Fruit fly (Drosophila melanogaster): Measurements from ENCODE around the gene CG10063.

Gene CG10063

DNA sequence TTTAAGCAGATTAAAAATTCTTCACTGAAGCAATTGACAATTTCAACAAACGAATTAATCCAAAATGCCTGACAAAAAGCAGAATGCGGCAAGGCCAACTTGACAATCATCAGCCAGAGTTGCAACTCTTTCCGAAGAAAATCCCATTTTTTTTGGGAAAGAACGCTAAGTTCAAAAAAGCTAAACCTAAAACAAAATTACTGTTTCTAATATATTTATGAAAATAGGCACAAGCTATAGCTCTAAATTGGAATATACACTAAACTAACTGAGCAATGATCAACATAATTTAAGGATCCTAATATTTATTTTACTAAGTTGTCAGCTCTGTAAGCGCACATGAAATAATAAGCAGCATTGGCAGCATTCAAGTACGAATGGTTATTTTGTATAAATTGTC lies at the start of gene CG10063:
Gene CG10063 (minus strand): TSS at position 101 of the 400 bp plus-strand sequence.
- no peak for TF ChIP-seq noc (tag; optimal IDR thresholded peaks at IDR 0.05)

DNA sequence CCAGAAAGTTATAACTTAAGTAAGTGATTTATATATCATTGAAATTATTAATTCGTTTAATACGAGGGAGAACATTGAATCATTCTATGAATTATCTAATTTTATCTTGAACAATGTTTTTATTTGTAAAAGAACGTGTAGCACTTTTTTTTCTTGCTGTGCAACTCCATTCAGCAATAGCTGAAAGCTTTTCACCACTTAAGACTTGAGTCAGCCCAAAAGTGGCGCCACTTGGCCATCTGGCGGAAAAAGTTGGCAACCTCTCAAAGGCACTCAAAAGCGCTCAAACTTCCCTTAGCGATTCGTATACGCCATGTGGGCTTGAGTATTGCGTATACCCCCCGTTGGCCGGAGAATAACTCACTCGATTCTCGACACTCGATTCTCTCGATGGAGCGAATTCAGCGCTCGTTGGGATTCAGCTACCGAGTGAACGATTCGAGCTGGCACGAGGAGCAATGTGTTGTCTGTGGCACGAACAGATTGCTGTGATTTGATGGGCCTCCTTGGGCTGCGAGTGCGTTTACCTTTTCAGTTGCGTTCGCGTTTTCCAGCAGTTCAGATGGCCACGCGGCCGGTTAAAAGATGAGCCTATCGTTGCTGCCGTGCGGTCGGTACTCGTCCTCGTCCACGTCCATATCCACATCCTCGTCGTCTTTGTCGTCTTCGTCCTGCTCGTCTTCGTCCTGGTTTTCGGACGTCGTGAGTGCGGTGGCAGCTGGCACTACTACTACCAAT lies 41.5 kb upstream of the CG10063 start:
- no peak for TF ChIP-seq noc (tag; optimal IDR thresholded peaks at IDR 0.05)

DNA sequence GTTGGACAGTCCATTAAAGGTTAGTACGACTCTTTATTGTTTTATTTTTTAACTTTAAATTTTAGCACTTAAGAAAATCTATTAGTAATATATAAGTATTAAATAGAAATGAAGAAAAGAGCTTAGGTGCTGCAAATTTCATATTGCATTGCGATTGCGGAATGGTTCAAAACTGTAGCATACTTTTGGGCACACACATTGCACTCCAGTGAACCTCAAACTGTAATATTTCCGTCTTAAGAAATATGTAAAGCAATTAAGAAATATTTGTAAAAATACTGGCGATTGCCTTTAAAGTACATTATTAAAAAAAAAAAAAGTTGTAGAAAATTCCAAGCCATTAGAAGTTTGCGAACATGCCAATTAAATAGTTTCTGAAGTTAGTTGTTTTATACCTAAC lies 40.0 kb upstream of the CG10063 start:
- no peak for TF ChIP-seq noc (tag; optimal IDR thresholded peaks at IDR 0.05)

DNA sequence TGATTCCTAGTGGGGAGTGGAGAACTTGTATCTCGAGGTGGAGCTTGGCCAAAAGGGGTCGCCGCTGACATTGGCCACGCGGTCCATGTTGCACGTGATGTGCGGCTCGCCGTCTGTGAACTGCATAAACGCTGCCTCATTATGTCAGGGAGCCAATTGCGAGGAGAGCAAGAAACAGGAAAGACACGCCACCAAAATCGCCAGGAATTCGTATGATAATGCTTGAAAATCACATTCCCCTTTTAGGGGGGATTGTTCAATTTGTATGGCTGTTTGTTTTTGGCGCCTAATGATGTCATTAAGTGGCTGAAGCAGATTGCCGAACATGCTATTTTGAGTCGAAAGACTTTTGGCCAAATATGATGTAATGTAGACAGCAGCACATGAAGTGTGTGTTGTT lies 37.6 kb upstream of the CG10063 start:
- no peak for TF ChIP-seq noc (tag; optimal IDR thresholded peaks at IDR 0.05)

DNA sequence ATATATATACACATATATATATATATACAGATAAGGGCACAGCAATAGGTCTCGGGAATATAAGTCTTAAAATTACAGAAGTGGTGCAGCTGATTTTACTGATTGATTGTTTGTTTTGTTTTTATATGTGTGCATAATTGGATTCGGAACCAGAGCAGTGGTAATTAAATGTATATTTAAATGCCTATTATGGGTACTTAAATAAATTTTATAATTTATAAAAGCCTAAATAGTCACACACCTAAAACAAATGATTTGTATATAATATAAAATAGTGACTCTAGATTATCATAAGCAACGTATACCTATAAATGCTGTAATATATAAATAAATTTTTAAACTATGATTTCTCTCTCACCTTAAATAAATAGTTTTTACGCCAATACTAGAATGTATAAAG lies 37.1 kb upstream of the CG10063 start:
- TF ChIP-seq noc (tag; optimal IDR thresholded peaks at IDR 0.05), result no peak

DNA sequence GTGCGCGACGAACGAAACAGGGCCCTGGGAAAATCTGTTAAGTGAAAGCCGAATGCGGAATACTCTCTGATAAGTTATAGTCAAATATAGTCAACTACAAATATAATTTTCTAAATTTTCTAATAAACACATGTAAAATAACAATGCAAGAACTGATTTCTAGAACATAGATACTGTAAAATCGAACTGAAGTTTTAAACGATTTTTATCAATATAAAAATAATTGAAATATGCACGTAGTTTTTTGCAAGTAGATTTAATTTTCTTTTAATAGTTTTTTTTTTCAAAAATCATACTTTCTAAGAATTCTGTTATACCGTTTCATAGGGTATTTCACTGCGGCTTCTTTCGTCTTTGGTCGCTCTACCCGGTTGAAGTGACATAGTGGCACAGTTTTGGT lies 36.1 kb upstream of the CG10063 start:
- TF ChIP-seq noc (tag; optimal IDR thresholded peaks at IDR 0.05), result peak; percentile 27

DNA sequence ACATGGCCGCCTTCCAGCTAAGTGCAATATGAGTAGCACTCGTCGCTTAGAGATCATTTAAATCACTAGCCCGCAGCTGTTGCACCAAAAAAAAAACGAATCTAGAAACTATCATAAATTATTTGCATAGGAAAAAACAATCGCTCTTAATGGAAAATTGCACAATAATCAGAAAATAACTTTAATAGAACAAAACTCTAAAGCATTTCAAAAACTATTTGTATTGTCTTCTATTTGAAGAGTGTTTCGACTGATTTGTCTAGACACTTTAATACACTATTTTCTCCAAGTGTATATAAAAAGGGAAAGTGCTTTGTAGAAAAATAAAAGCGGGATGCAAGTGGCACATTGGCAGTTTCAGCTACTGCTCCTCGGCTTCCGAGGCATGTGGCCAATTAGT lies 34.2 kb upstream of the CG10063 start:
- TF ChIP-seq noc (tag; optimal IDR thresholded peaks at IDR 0.05), result no peak

DNA sequence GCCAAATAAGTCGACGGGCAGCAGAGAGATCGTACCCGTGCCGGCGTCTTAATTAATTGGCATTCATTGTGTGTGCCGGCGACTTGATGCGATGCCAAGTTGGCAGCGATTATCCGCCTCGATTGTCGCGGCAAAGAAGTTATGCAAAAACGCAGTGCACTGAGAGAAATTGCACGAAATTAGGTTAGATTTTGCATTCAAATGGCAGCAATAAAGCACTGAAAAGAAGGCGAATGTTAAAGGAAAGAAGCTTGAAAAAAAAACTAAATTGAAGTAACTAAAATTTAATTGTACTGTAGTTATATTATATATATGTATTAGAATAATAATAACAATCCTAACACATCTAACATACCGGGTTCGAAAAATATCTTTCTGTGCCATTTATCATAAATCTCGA lies 30.9 kb upstream of the CG10063 start:
- TF ChIP-seq noc (tag; optimal IDR thresholded peaks at IDR 0.05), result no peak

DNA sequence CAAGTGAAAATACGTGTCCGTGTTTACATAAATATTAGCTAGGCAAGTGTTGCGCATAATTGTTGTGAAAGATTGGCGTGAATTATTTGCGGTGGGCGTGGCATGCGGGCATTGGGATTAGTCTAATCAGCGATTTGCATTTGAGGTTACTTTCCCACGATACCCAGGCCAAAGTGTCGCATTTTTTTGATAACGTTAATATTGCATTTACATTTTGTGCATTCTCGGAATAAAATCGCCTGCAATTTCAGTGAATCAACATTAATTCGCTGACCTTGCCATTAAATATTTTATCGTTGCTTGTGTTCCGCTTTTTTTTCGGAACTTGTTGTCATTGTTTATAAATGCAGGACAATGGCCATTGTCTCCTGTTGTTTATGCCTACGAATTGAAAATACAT lies 30.1 kb upstream of the CG10063 start:
- TF ChIP-seq noc (tag; optimal IDR thresholded peaks at IDR 0.05), result no peak

DNA sequence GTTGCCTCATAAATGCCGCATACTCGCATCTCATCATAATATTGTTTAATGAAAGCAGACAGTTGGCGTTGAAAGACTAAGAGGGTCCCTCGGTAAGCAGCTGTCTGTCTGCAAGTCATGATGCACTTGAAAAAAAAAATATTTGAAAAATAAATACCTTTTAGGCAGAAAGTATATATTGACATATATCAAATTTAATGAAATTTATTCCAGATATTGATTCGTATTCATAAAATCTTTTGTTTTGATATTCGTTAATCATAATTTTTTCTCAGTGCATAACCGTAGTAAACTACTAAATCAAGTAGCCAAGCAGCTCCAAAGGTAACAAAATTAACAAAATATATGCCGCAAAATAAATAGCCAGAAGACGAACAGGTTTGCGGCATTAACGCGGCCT lies 29.6 kb upstream of the CG10063 start:
- no peak for TF ChIP-seq noc (tag; optimal IDR thresholded peaks at IDR 0.05)

DNA sequence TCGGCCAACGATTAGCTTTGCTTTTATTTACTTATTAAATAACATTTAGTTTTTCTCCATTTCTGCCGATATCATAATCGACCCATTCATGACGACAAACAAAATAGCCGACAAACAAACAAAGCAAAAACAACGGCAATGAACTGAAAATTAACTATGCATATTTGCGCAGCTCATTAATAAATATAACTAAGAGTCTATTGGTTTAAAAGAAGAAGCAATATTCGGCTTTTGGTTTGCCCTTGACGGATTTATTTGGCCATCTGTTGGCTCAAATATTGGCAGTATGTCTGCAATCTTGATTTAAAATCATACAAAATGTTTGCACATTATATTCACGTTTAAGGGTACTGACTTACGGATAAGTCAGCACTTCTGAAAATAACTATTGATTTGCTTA lies 27.7 kb upstream of the CG10063 start:
- no peak for TF ChIP-seq noc (tag; optimal IDR thresholded peaks at IDR 0.05)

DNA sequence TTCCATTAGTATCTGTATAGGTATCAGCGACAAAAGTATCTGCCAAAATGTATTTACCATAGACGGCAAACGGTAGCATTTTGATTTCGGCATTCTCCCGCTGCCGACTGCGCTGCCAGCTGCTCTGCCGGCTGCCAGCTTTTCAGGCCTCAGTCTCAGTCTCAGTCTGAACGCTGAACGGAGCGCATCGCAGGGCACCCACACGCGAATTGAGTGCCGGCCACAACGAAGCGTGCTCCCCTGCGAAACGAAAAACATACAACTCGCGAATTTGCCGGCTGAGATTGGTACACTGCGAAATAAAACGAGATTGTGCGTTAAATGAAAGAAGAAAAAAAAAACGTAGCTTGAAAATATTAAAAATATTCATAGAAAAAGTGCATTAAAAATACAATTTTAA lies 26.4 kb upstream of the CG10063 start, which contains the start of gene Mp:
Gene Mp (plus strand): TSS at position 152 of the 400 bp plus-strand sequence.
- no peak for TF ChIP-seq noc (tag; optimal IDR thresholded peaks at IDR 0.05)

DNA sequence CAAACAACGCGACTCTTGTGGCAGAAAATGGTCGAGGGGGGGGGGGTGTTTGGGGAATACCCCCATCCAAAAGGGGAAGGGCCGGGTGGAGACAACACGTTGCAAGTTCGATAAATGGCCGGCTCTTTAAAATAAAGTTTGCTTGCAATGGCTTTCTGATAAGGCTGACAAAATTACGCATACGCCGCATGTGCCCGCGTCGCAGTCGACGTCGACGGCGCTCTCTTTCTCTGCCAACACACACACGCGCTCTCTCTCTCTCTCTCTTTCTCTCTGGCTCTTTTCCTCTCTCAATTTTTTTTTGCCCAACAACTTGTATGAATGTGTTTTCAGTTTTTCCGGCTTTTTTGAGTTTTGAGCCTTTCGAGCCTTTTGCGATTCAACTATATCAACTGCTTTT lies 25.1 kb upstream of the CG10063 start:
- TF ChIP-seq noc (tag; optimal IDR thresholded peaks at IDR 0.05), result no peak

DNA sequence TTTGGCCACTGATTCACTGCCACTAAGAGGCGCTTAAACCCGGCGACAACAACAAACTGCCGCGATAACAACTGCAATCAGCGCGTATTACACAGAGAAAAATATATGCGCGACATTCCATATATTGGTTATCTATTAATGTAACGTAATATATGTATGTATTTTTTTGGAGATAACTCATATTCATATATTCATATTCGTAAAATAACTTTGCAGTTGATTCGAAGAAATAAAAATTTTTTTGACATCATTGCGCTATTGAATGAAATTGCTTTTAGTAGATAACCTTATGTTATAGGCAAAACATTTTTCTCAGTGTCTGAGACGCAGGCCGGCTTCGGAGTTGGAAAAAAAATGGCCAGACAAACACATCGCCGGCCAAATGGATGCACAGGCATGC lies 24.6 kb upstream of the CG10063 start:
- TF ChIP-seq noc (tag; optimal IDR thresholded peaks at IDR 0.05), result no peak

DNA sequence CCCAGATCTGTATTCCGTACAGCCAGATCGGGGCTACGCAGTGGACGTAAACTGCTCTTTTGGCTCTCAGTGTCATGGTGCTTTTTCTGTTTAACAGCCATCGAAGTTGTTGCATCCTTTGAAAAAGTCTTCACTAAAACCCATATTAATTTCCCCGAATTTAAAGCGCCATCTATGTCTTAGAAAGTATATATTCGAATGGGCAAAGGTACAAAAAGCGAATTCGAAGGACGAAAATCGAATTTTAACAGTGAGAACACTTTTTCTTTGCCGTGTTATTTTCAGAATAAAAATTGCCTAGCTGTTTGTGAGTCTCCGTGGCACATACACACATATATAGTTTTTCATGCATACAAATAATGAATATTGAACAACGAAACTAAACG lies 23.1 kb upstream of the CG10063 start:
- TF ChIP-seq noc (tag; optimal IDR thresholded peaks at IDR 0.05), result no peak

DNA sequence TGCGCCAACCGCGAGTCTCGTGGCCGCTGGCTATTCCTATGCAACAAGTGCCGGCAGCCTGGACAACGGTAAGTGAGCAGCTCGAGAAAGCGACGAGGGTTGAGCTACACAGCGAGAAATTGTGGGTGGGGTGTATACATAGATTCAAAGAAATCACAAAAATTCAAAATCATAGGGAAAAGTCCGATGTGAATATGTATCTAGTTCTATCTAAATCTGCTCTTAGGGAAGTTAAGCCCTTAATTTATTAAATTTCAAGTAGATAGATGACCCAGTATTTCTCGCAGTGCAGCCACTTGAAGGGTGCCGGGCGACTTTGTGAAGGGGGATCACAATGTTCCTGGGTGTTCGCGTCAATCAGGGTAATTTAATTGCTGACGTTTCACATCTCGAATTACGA lies 21.1 kb upstream of the CG10063 start:
- no peak for TF ChIP-seq noc (tag; optimal IDR thresholded peaks at IDR 0.05)

DNA sequence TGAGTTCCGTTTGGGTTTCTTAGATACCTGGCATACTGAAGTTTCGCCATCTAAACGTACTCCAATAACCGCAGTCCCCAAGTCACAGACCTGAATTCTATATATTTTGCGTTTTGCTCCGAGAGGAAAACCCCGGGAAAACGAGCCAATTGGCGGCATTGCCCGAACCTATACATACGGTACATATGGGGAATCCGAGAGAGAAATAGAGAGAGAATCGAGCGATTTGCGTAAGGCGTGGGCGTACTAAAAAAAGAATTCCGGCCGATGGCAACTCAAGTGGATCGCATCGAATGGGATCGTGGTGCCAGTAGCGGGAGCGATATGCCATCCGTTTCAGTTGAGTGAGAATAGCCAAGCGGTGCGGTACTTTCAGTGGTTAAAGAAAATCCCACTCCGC lies 18.0 kb upstream of the CG10063 start, which contains the start of gene bin:
Gene bin (plus strand): TSS at position 335 of the 400 bp plus-strand sequence.
- TF ChIP-seq noc (tag; optimal IDR thresholded peaks at IDR 0.05), result no peak

DNA sequence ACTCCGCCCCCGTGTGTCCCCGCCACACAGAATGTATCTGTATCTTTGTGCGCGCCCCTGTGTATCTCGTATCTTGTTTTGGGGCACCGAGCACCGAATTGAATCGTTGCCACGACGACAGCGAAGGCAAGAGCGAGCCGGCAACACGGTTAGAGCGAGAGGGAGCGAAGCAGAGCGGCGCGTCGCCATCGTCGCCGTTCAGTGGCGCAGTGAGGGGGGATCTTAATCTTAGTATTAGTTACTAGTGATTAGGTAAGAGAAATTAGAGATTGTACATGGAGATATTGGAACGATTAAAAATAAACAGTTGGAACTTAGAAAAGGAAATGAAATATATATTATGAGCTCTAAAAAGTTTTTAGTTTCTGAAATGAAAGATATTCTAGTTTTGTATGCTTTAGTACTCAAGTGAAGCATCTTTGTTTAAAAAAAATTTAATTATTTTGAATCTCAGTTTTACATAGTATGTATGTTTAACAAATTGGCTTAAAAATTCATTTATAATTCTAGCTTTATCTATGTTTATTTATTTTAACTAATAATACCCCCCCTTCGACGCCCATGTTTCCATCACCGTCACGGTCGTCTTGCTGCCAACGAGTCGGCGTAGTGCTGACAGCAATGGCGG lies 16.8 kb upstream of the CG10063 start:
- peak; percentile 76 for TF ChIP-seq noc (tag; optimal IDR thresholded peaks at IDR 0.05)
